Worm (Caenorhabditis elegans) whole organism, mixed stage, embryonic: Measurements from ENCODE around the gene sft-1.

ENCODE experiments used
- elt-1 ChIP-seq: sonication (generic microtip); optimal IDR thresholded peaks from 2 replicates; lab custom pipeline; 2017; ENCODE audit warnings: missing genetic modification characterization, mild to moderate bottlenecking, missing compliant biosample characterization, antibody characterized with exemption, moderate library complexity, borderline replicate concordance; ENCODE audit not compliant: insufficient read depth
- nhr-2 ChIP-seq: fragments of 150-350 bp; optimal IDR thresholded peaks from 2 replicates; lab custom pipeline; 2014; ENCODE audit warnings: missing biosample characterization, missing genetic modification characterization
- nhr-237 ChIP-seq: fragments of 150-350 bp; optimal IDR thresholded peaks from 2 replicates; lab custom pipeline; 2014; ENCODE audit warnings: missing biosample characterization, missing genetic modification characterization
- sptf-1 ChIP-seq: sonication (generic microtip); optimal IDR thresholded peaks from 2 replicates; lab custom pipeline; 2017; ENCODE audit warnings: mild to moderate bottlenecking, missing genetic modification characterization, moderate library complexity, missing compliant biosample characterization
- unc-120 ChIP-seq: sonication (generic microtip); optimal IDR thresholded peaks from 2 replicates; lab custom pipeline; 2017; ENCODE audit warnings: missing genetic modification characterization, missing compliant biosample characterization; ENCODE audit not compliant: poor library complexity, severe bottlenecking
- unc-39 ChIP-seq: fragments of 150-350 bp; optimal IDR thresholded peaks from 2 replicates; lab custom pipeline; 2014; ENCODE audit warnings: missing biosample characterization, missing genetic modification characterization

ce11 chrIII:3127074-3127596 is 40.7 kb downstream of the sft-1 start, which contains the start of gene nipa-1:
- TF ChIP-seq unc-120 (tag; lab: Kevin White, UChicago) (no peak), nhr-237 (tag; lab: Kevin White, UChicago) (no peak), elt-1 (tag; lab: Kevin White, UChicago) (no peak), unc-39 (tag; lab: Kevin White, UChicago) (no peak), sptf-1 (tag; lab: Kevin White, UChicago) (no peak), nhr-2 (tag; lab: Kevin White, UChicago) (no peak)
